Worm (Caenorhabditis elegans) whole organism, mixed stage, embryonic: ENCODE measurements around the gene sorf-1.

Source experiments
- M03D4.4 ChIP-seq: sonication (generic microtip); optimal IDR thresholded peaks from 2 replicates; lab custom pipeline; 2017; ENCODE audit warnings: mild to moderate bottlenecking, missing genetic modification characterization, missing compliant biosample characterization
- bed-3 ChIP-seq: fragments of 200-800 bp; sonication (Bioruptor generic); optimal IDR thresholded peaks from 3 replicates; lab custom pipeline; 2018; ENCODE audit warnings: mild to moderate bottlenecking, missing genetic modification characterization, moderate library complexity, missing compliant biosample characterization
- blmp-1 ChIP-seq: fragments of 150-350 bp; optimal IDR thresholded peaks from 2 replicates; lab custom pipeline; 2014; ENCODE audit warnings: missing biosample characterization, missing genetic modification characterization
- ceh-39 ChIP-seq: fragments of 150-350 bp; optimal IDR thresholded peaks from 2 replicates; lab custom pipeline; 2014; ENCODE audit warnings: missing biosample characterization, missing genetic modification characterization
- ceh-83 ChIP-seq: fragments of 200-800 bp; sonication (Bioruptor generic); optimal IDR thresholded peaks from 2 replicates; lab custom pipeline; 2018; ENCODE audit warnings: mild to moderate bottlenecking, missing genetic modification characterization, missing compliant biosample characterization
- ces-1 ChIP-seq: fragments of 150-350 bp; optimal IDR thresholded peaks from 2 replicates; lab custom pipeline; 2014; ENCODE audit warnings: missing biosample characterization, missing genetic modification reagents, missing genetic modification characterization
- drap-1 ChIP-seq: fragments of 200-800 bp; sonication (Bioruptor generic); optimal IDR thresholded peaks from 3 replicates; lab custom pipeline; 2018; ENCODE audit warnings: mild to moderate bottlenecking, missing genetic modification characterization, missing compliant biosample characterization
- elt-1 ChIP-seq: sonication (generic microtip); optimal IDR thresholded peaks from 2 replicates; lab custom pipeline; 2017; ENCODE audit warnings: missing genetic modification characterization, mild to moderate bottlenecking, missing compliant biosample characterization, antibody characterized with exemption, moderate library complexity, borderline replicate concordance; ENCODE audit not compliant: insufficient read depth
- elt-3 ChIP-seq: fragments of 150-350 bp; optimal IDR thresholded peaks from 2 replicates; lab custom pipeline; 2014; ENCODE audit warnings: missing biosample characterization, missing genetic modification characterization
- flh-1 ChIP-seq: fragments of 200-800 bp; sonication (Bioruptor generic); optimal IDR thresholded peaks from 2 replicates; lab custom pipeline; 2018; ENCODE audit warnings: mild to moderate bottlenecking, missing genetic modification characterization, moderate library complexity, missing compliant biosample characterization
- ham-2 ChIP-seq: fragments of 200-800 bp; sonication (Bioruptor generic); optimal IDR thresholded peaks from 2 replicates; lab custom pipeline; 2018; ENCODE audit warnings: mild to moderate bottlenecking, missing genetic modification characterization, missing compliant biosample characterization
- hlh-1 ChIP-seq: fragments of 150-350 bp; optimal IDR thresholded peaks from 2 replicates; lab custom pipeline; 2014; ENCODE audit warnings: missing biosample characterization, missing genetic modification reagents, missing genetic modification characterization
- lin-13 ChIP-seq: fragments of 150-350 bp; optimal IDR thresholded peaks from 2 replicates; lab custom pipeline; 2014; ENCODE audit warnings: missing biosample characterization, missing genetic modification characterization
- lsy-2 ChIP-seq: fragments of 150-350 bp; optimal IDR thresholded peaks from 2 replicates; lab custom pipeline; 2014; ENCODE audit warnings: missing biosample characterization, missing genetic modification characterization
- mep-1 ChIP-seq: fragments of 150-350 bp; optimal IDR thresholded peaks from 2 replicates; lab custom pipeline; 2017; ENCODE audit warnings: missing biosample characterization, missing genetic modification reagents, missing genetic modification characterization, inconsistent platforms
- mls-2 ChIP-seq: sonication (generic microtip); optimal IDR thresholded peaks from 2 replicates; lab custom pipeline; 2016; ENCODE audit warnings: mild to moderate bottlenecking, missing genetic modification characterization, moderate library complexity, missing compliant biosample characterization
- nhr-12 ChIP-seq: fragments of 150-350 bp; optimal IDR thresholded peaks from 2 replicates; lab custom pipeline; 2014; ENCODE audit warnings: missing biosample characterization, missing genetic modification characterization
- nhr-2 ChIP-seq: fragments of 150-350 bp; optimal IDR thresholded peaks from 2 replicates; lab custom pipeline; 2014; ENCODE audit warnings: missing biosample characterization, missing genetic modification characterization
- nhr-237 ChIP-seq: fragments of 150-350 bp; optimal IDR thresholded peaks from 2 replicates; lab custom pipeline; 2014; ENCODE audit warnings: missing biosample characterization, missing genetic modification characterization
- nhr-28 ChIP-seq: fragments of 150-350 bp; optimal IDR thresholded peaks from 2 replicates; lab custom pipeline; 2014; ENCODE audit warnings: missing biosample characterization, missing genetic modification characterization
- pha-4 ChIP-seq: fragments of 150-350 bp; optimal IDR thresholded peaks from 2 replicates; lab custom pipeline; 2018; ENCODE audit warnings: missing biosample characterization, missing genetic modification reagents, missing genetic modification characterization
- sem-2 ChIP-seq: fragments of 200-800 bp; sonication (Bioruptor generic); optimal IDR thresholded peaks from 2 replicates; lab custom pipeline; 2018; ENCODE audit warnings: mild to moderate bottlenecking, missing genetic modification characterization, missing compliant biosample characterization
- snpc-4 ChIP-seq: fragments of 150-350 bp; optimal IDR thresholded peaks from 2 replicates; lab custom pipeline; 2014; ENCODE audit warnings: missing biosample characterization, missing genetic modification characterization
- sptf-1 ChIP-seq: sonication (generic microtip); optimal IDR thresholded peaks from 2 replicates; lab custom pipeline; 2017; ENCODE audit warnings: mild to moderate bottlenecking, missing genetic modification characterization, moderate library complexity, missing compliant biosample characterization
- tbx-8 ChIP-seq: fragments of 200-800 bp; sonication (Bioruptor generic); optimal IDR thresholded peaks from 2 replicates; lab custom pipeline; 2018; ENCODE audit warnings: mild to moderate bottlenecking, missing genetic modification characterization, moderate library complexity, missing compliant biosample characterization
- unc-120 ChIP-seq: sonication (generic microtip); optimal IDR thresholded peaks from 2 replicates; lab custom pipeline; 2017; ENCODE audit warnings: missing genetic modification characterization, missing compliant biosample characterization; ENCODE audit not compliant: poor library complexity, severe bottlenecking
- unc-62 ChIP-seq: fragments of 150-350 bp; optimal IDR thresholded peaks from 2 replicates; lab custom pipeline; 2014; ENCODE audit warnings: missing biosample characterization, missing genetic modification reagents, missing genetic modification characterization
- zip-8 ChIP-seq: fragments of 150-350 bp; optimal IDR thresholded peaks from 2 replicates; lab custom pipeline; 2014; ENCODE audit warnings: missing biosample characterization, missing genetic modification characterization
- ztf-11 ChIP-seq: fragments of 150-350 bp; optimal IDR thresholded peaks from 2 replicates; lab custom pipeline; 2014; ENCODE audit warnings: missing biosample characterization, missing genetic modification characterization

sorf-1 gene

ce11 chrX:3379114-3379513 is at the start of gene sorf-1:
TSS of gene sorf-1 (minus strand) at chrX:3379248.
- peak; percentile 13 for TF ChIP-seq pha-4
- TF ChIP-seq ces-1 (GFP tag; lab: Kevin White, UChicago) = no peak
- TF ChIP-seq lin-13 (tag; lab: Kevin White, UChicago) = no peak
- no peak for TF ChIP-seq unc-62 (GFP tag; lab: Kevin White, UChicago)
- no peak for TF ChIP-seq M03D4.4 (tag; lab: Kevin White, UChicago)
- no peak for TF ChIP-seq zip-8 (tag; lab: Kevin White, UChicago)
- no peak for TF ChIP-seq hlh-1 (tag; lab: Kevin White, UChicago)
- TF ChIP-seq elt-3 = no peak
- TF ChIP-seq nhr-12 (tag; lab: Kevin White, UChicago) = no peak
- peak; percentile 13 for TF ChIP-seq mep-1 (tag; lab: Kevin White, UChicago)
- no peak for TF ChIP-seq unc-120 (tag; lab: Kevin White, UChicago)
- TF ChIP-seq ham-2 (GFP tag; lab: Kevin White, UChicago) = no peak
- TF ChIP-seq tbx-8 (GFP tag; lab: Kevin White, UChicago) = no peak
- no peak for TF ChIP-seq mls-2
- no peak for TF ChIP-seq blmp-1

- TF ChIP-seq pha-4 (no peak), ham-2 (GFP tag; lab: Kevin White, UChicago) (no peak), nhr-2 (no peak), lin-13 (tag; lab: Kevin White, UChicago) (no peak), sem-2 (no peak), M03D4.4 (tag; lab: Kevin White, UChicago) (no peak), ces-1 (GFP tag; lab: Kevin White, UChicago) (no peak), lsy-2 (tag; lab: Kevin White, UChicago) (no peak), nhr-28 (tag; lab: Kevin White, UChicago) (no peak), bed-3 (GFP tag; lab: Kevin White, UChicago) (no peak), snpc-4 (tag; lab: Kevin White, UChicago) (no peak), nhr-12 (tag; lab: Kevin White, UChicago) (no peak), ceh-83 (no peak), sptf-1 (tag; lab: Kevin White, UChicago) (no peak), mep-1 (tag; lab: Kevin White, UChicago) (no peak)
Measured at ce11 chrX:3424516-3424915, 45.5 kb upstream of the sorf-1 start, which contains the start of gene ZK813.6. TSS of gene ZK813.6 (plus strand) at chrX:3424816.

- no peak for TF ChIP-seq elt-1
- no peak for TF ChIP-seq unc-62 (GFP tag; lab: Kevin White, UChicago)
- TF ChIP-seq ztf-11 (tag; lab: Kevin White, UChicago) = no peak
- no peak for TF ChIP-seq blmp-1
- no peak for TF ChIP-seq ham-2 (GFP tag; lab: Kevin White, UChicago)
- no peak for TF ChIP-seq ceh-83
- TF ChIP-seq nhr-28 (tag; lab: Kevin White, UChicago) = no peak
- TF ChIP-seq lsy-2 (tag; lab: Kevin White, UChicago) = no peak
- TF ChIP-seq sptf-1 (tag; lab: Kevin White, UChicago) = no peak
- no peak for TF ChIP-seq ces-1 (GFP tag; lab: Kevin White, UChicago)
- TF ChIP-seq tbx-8 (GFP tag; lab: Kevin White, UChicago) = no peak
- no peak for TF ChIP-seq mep-1 (tag; lab: Kevin White, UChicago)
- TF ChIP-seq nhr-237 (tag; lab: Kevin White, UChicago) = no peak
- no peak for TF ChIP-seq snpc-4 (tag; lab: Kevin White, UChicago)
- no peak for TF ChIP-seq drap-1 (GFP tag; lab: Kevin White, UChicago)
Measured at ce11 chrX:3419084-3419483, 40.0 kb upstream of the sorf-1 start, which contains the start of gene C04F6.7. TSS of gene C04F6.7 (minus strand) at chrX:3419184.

- TF ChIP-seq elt-3 = no peak
Measured at ce11 chrX:3416063-3416462, 37.0 kb upstream of the sorf-1 start.

ce11 chrX:3414660-3415144 is 35.7 kb upstream of the sorf-1 start, which contains the start of gene dhs-27:
TSS of gene dhs-27 (minus strand) at chrX:3414710.
- TF ChIP-seq flh-1 (GFP tag; lab: Kevin White, UChicago) = no peak
- peak; percentile 45 for TF ChIP-seq ham-2 (GFP tag; lab: Kevin White, UChicago)
- TF ChIP-seq ceh-39 (tag; lab: Kevin White, UChicago) = no peak
- no peak for TF ChIP-seq drap-1 (GFP tag; lab: Kevin White, UChicago)
- no peak for TF ChIP-seq ztf-11 (tag; lab: Kevin White, UChicago)
- TF ChIP-seq elt-1 = peak; percentile 4
